Fruit fly (Drosophila melanogaster) whole organism, embryonic: ENCODE measurements around the gene CG43138.
A peak's percentile ranks its signal among the peaks of the same experiment; 100 is the strongest.

ENCODE experiments used
- Adf1 ChIP-seq: fragments of 200-800 bp; sonication (Bioruptor generic); IDR thresholded peaks from 2 replicates; pipeline ENCODE4 v1.3.6; 2022; ENCODE audit warnings: missing biosample characterization, missing genetic modification characterization
- Atf3 ChIP-seq: fragments of 200-800 bp; sonication (Bioruptor generic); optimal IDR thresholded peaks from 3 replicates; lab custom pipeline; 2016; ENCODE audit warnings: missing biosample characterization, missing genetic modification characterization
- Awh ChIP-seq: fragments of 200-800 bp; sonication (Bioruptor generic); IDR thresholded peaks from 2 replicates; pipeline ENCODE4, ENCODE4 v1.3.6; 2022; ENCODE audit warnings: missing biosample characterization, missing genetic modification characterization
- CG10147 ChIP-seq: fragments of 200-800 bp; sonication (Bioruptor generic); optimal IDR thresholded peaks from 2 replicates; lab custom pipeline; 2019; ENCODE audit warnings: missing biosample characterization, mild to moderate bottlenecking, missing genetic modification characterization, moderate library complexity
- CG10366 ChIP-seq: fragments of 200-800 bp; sonication (Bioruptor generic); IDR thresholded peaks from 2 replicates; pipeline ENCODE4 v1.3.6; 2022; ENCODE audit warnings: missing biosample characterization, missing genetic modification characterization
- CG11456 ChIP-seq: fragments of 200-800 bp; sonication (Bioruptor generic); IDR thresholded peaks from 3 replicates; pipeline ENCODE4 v1.3.6; 2022; ENCODE audit warnings: missing biosample characterization, missing genetic modification characterization
- CG12659 ChIP-seq: fragments of 200-800 bp; sonication (Bioruptor generic); optimal IDR thresholded peaks from 3 replicates; lab custom pipeline; 2017; ENCODE audit warnings: mild to moderate bottlenecking, missing biosample characterization, missing genetic modification reagents, missing genetic modification characterization
- CG14441 ChIP-seq: fragments of 200-800 bp; sonication (Bioruptor generic); IDR thresholded peaks from 2 replicates; pipeline ENCODE4 v1.3.6; 2022; ENCODE audit warnings: missing biosample characterization, missing genetic modification characterization
- CG15479 ChIP-seq: fragments of 200-800 bp; sonication (Bioruptor generic); optimal IDR thresholded peaks from 3 replicates; lab custom pipeline; 2019; ENCODE audit warnings: missing biosample characterization, mild to moderate bottlenecking, missing genetic modification characterization, moderate library complexity
- CG15696 ChIP-seq: fragments of 200-800 bp; sonication (Bioruptor generic); optimal IDR thresholded peaks from 2 replicates; lab custom pipeline; 2019; ENCODE audit warnings: missing biosample characterization, mild to moderate bottlenecking, missing genetic modification characterization, moderate library complexity
- CG17359 ChIP-seq: fragments of 200-800 bp; sonication (Bioruptor generic); optimal IDR thresholded peaks from 3 replicates; lab custom pipeline; 2018; ENCODE audit warnings: missing biosample characterization, mild to moderate bottlenecking, missing genetic modification characterization, moderate library complexity
- CG18476 ChIP-seq: fragments of 200-800 bp; sonication (Bioruptor generic); optimal IDR thresholded peaks from 2 replicates; lab custom pipeline; 2016; ENCODE audit warnings: missing biosample characterization, mild to moderate bottlenecking, missing genetic modification characterization
- CG18619 ChIP-seq: fragments of 200-800 bp; sonication (Bioruptor generic); optimal IDR thresholded peaks from 3 replicates; lab custom pipeline; 2017; ENCODE audit warnings: missing biosample characterization, mild to moderate bottlenecking, missing genetic modification characterization
- CG2875 ChIP-seq: fragments of 200-800 bp; sonication (Bioruptor generic); optimal IDR thresholded peaks from 2 replicates; lab custom pipeline; 2017; ENCODE audit warnings: missing biosample characterization, mild to moderate bottlenecking, missing genetic modification characterization, missing genetic modification reagents
- CG3163 ChIP-seq: fragments of 200-800 bp; sonication (Bioruptor generic); optimal IDR thresholded peaks from 3 replicates; lab custom pipeline; 2016; ENCODE audit warnings: missing biosample characterization, missing genetic modification characterization
- CG32767 ChIP-seq: fragments of 200-800 bp; sonication (Bioruptor generic); IDR thresholded peaks from 2 replicates; pipeline ENCODE4 v1.3.6; 2022; ENCODE audit warnings: missing biosample characterization, missing genetic modification characterization
- CG34224 ChIP-seq: fragments of 200-800 bp; sonication (Bioruptor generic); IDR thresholded peaks from 3 replicates; pipeline ENCODE4 v1.3.6; 2022; ENCODE audit warnings: missing biosample characterization, missing genetic modification characterization; ENCODE audit not compliant: partially characterized antibody
- CG6272 ChIP-seq: fragments of 200-800 bp; sonication (Bioruptor generic); IDR thresholded peaks from 2 replicates; pipeline ENCODE4 v1.3.6; 2022; ENCODE audit warnings: missing biosample characterization, missing genetic modification characterization
- CG7556 ChIP-seq: fragments of 200-800 bp; sonication (Bioruptor generic); optimal IDR thresholded peaks from 2 replicates; lab custom pipeline; 2017; ENCODE audit warnings: missing biosample characterization, mild to moderate bottlenecking, missing genetic modification characterization
- CG8388 ChIP-seq: fragments of 200-800 bp; sonication (Bioruptor generic); optimal IDR thresholded peaks from 2 replicates; lab custom pipeline; 2019; ENCODE audit warnings: missing biosample characterization, mild to moderate bottlenecking, missing genetic modification characterization, moderate library complexity
- CG9727 ChIP-seq: fragments of 200-800 bp; sonication (Bioruptor generic); optimal IDR thresholded peaks from 3 replicates; lab custom pipeline; 2017; ENCODE audit warnings: missing biosample characterization, mild to moderate bottlenecking, missing genetic modification characterization
- CoRest ChIP-seq: fragments of 200-800 bp; sonication (Bioruptor generic); optimal IDR thresholded peaks from 3 replicates; lab custom pipeline; 2018; ENCODE audit warnings: missing biosample characterization, mild to moderate bottlenecking, missing genetic modification characterization, moderate library complexity
- HLH4C ChIP-seq: fragments of 200-800 bp; sonication (Bioruptor generic); IDR thresholded peaks from 3 replicates; pipeline ENCODE4 v1.3.6; 2022; ENCODE audit warnings: missing biosample characterization, missing genetic modification characterization; ENCODE audit not compliant: partially characterized antibody
- Hmr ChIP-seq: fragments of 200-800 bp; sonication (Bioruptor generic); optimal IDR thresholded peaks from 3 replicates; lab custom pipeline; 2017; ENCODE audit warnings: mild to moderate bottlenecking, missing biosample characterization, missing genetic modification reagents, missing genetic modification characterization
- Hr78 ChIP-seq, 2 experiments: fragments of 200-800 bp in 1 of 2; fragments of >200 bp in 1 of 2; sonication (Bioruptor generic) in 1 of 2; optimal IDR thresholded peaks; 2 replicates each; lab custom pipeline; 2017 to 2019; ENCODE audit warnings: missing biosample characterization in 2 of 2, missing genetic modification characterization in 2 of 2, mild to moderate bottlenecking in 1 of 2, moderate library complexity in 1 of 2
- Hsf ChIP-seq: fragments of 200-800 bp; sonication (Bioruptor generic); optimal IDR thresholded peaks from 3 replicates; lab custom pipeline; 2016; ENCODE audit warnings: missing biosample characterization, missing genetic modification characterization
- Meics ChIP-seq: fragments of 200-800 bp; sonication (Bioruptor generic); optimal IDR thresholded peaks from 2 replicates; lab custom pipeline; 2017; ENCODE audit warnings: missing biosample characterization, mild to moderate bottlenecking, missing genetic modification characterization
- Oli ChIP-seq: fragments of 200-800 bp; sonication (Bioruptor generic); optimal IDR thresholded peaks from 2 replicates; lab custom pipeline; 2018; ENCODE audit warnings: missing biosample characterization, mild to moderate bottlenecking, missing genetic modification characterization, moderate library complexity
- Rx ChIP-seq: fragments of 200-800 bp; sonication (Bioruptor generic); IDR thresholded peaks from 2 replicates; pipeline ENCODE4 v1.3.6; 2022; ENCODE audit warnings: missing biosample characterization, missing genetic modification characterization
- Sin3A ChIP-seq: fragments of >200 bp; optimal IDR thresholded peaks from 2 replicates; lab custom pipeline; 2018
- YL-1 ChIP-seq: fragments of 200-800 bp; sonication (Bioruptor generic); optimal IDR thresholded peaks from 3 replicates; lab custom pipeline; 2017; ENCODE audit warnings: missing biosample characterization, mild to moderate bottlenecking, missing genetic modification characterization
- bsh ChIP-seq, 2 experiments: fragments of 200-800 bp; sonication (Bioruptor generic); optimal IDR thresholded peaks; 2 replicates each; lab custom pipeline; 2017 to 2018; ENCODE audit warnings: mild to moderate bottlenecking in 2 of 2, missing biosample characterization in 2 of 2, missing genetic modification characterization in 2 of 2, moderate library complexity in 1 of 2
- caup ChIP-seq: fragments of 200-800 bp; sonication (Bioruptor generic); optimal IDR thresholded peaks from 3 replicates; lab custom pipeline; 2017; ENCODE audit warnings: missing biosample characterization, mild to moderate bottlenecking, missing genetic modification characterization, moderate library complexity; ENCODE audit not compliant: severe bottlenecking
- cwo ChIP-seq: fragments of 200-800 bp; sonication (Bioruptor generic); optimal IDR thresholded peaks from 3 replicates; lab custom pipeline; 2017; ENCODE audit warnings: missing biosample characterization, missing genetic modification characterization, mild to moderate bottlenecking, moderate library complexity, missing genetic modification reagents
- disco-r ChIP-seq: fragments of 200-800 bp; sonication (Bioruptor generic); optimal IDR thresholded peaks from 2 replicates; lab custom pipeline; 2016; ENCODE audit warnings: missing biosample characterization, missing genetic modification characterization
- dmrt11E ChIP-seq: fragments of 200-800 bp; sonication (Bioruptor generic); optimal IDR thresholded peaks from 3 replicates; lab custom pipeline; 2018; ENCODE audit warnings: missing biosample characterization, mild to moderate bottlenecking, missing genetic modification characterization, moderate library complexity
- emc ChIP-seq: fragments of 200-800 bp; sonication (Bioruptor generic); optimal IDR thresholded peaks from 2 replicates; lab custom pipeline; 2016; ENCODE audit warnings: missing biosample characterization, missing genetic modification characterization
- gro ChIP-seq: fragments of 200-800 bp; sonication (Bioruptor generic); optimal IDR thresholded peaks from 2 replicates; lab custom pipeline; 2016; ENCODE audit warnings: missing biosample characterization, missing genetic modification characterization
- jigr1 ChIP-seq: fragments of 200-800 bp; sonication (Bioruptor generic); IDR thresholded peaks from 3 replicates; pipeline ENCODE4 v1.3.6; 2022; ENCODE audit warnings: missing biosample characterization, missing genetic modification characterization
- jing ChIP-seq: fragments of 200-800 bp; sonication (Bioruptor generic); optimal IDR thresholded peaks from 2 replicates; lab custom pipeline; 2018; ENCODE audit warnings: missing biosample characterization, mild to moderate bottlenecking, missing genetic modification characterization
- lab ChIP-seq: fragments of 200-800 bp; sonication (Bioruptor generic); optimal IDR thresholded peaks from 3 replicates; lab custom pipeline; 2017; ENCODE audit warnings: missing biosample characterization, missing genetic modification characterization, mild to moderate bottlenecking, moderate library complexity, missing genetic modification reagents
- mirr ChIP-seq: fragments of 200-800 bp; sonication (Bioruptor generic); optimal IDR thresholded peaks from 3 replicates; lab custom pipeline; 2018; ENCODE audit warnings: missing biosample characterization, mild to moderate bottlenecking, missing genetic modification characterization
- nmo ChIP-seq: fragments of 200-800 bp; sonication (Bioruptor generic); optimal IDR thresholded peaks from 2 replicates; lab custom pipeline; 2018; ENCODE audit warnings: missing biosample characterization, mild to moderate bottlenecking, missing genetic modification characterization, moderate library complexity
- prd ChIP-seq, 3 experiments: fragments of >200 bp in 2 of 3; fragments of 200-800 bp in 1 of 3; sonication (Bioruptor generic) in 1 of 3; optimal IDR thresholded peaks in 2 of 3; IDR thresholded peaks in 1 of 3; 2 replicates in 2 of 3; 3 replicates in 1 of 3; pipeline versions ENCODE4 v1.3.6 to Lab custom; 2017 to 2022; ENCODE audit warnings: missing biosample characterization in 1 of 3, missing genetic modification characterization in 1 of 3
- tll ChIP-seq, 2 experiments: fragments of 200-800 bp in 1 of 2; fragments of >200 bp in 1 of 2; sonication (Bioruptor generic) in 1 of 2; optimal IDR thresholded peaks; 2 replicates each; lab custom pipeline; 2017 to 2019; ENCODE audit warnings: missing biosample characterization in 2 of 2, missing genetic modification characterization in 2 of 2, mild to moderate bottlenecking in 1 of 2, moderate library complexity in 1 of 2
- unpg ChIP-seq: fragments of 200-800 bp; sonication (Bioruptor generic); optimal IDR thresholded peaks from 3 replicates; lab custom pipeline; 2018; ENCODE audit warnings: missing biosample characterization, mild to moderate bottlenecking, missing genetic modification characterization, moderate library complexity
- wdn ChIP-seq: fragments of 200-800 bp; sonication (Bioruptor generic); IDR thresholded peaks from 2 replicates; pipeline ENCODE4 v1.3.6; 2022; ENCODE audit warnings: missing biosample characterization, missing genetic modification characterization
- z ChIP-seq: fragments of 200-800 bp; sonication (Bioruptor generic); IDR thresholded peaks from 3 replicates; pipeline ENCODE4 v1.3.6; 2022; ENCODE audit warnings: missing biosample characterization, missing genetic modification characterization
- zf30C ChIP-seq: fragments of 200-800 bp; sonication (Bioruptor generic); optimal IDR thresholded peaks from 3 replicates; lab custom pipeline; 2018; ENCODE audit warnings: missing biosample characterization, mild to moderate bottlenecking, missing genetic modification characterization

The CG43138 gene

DNA sequence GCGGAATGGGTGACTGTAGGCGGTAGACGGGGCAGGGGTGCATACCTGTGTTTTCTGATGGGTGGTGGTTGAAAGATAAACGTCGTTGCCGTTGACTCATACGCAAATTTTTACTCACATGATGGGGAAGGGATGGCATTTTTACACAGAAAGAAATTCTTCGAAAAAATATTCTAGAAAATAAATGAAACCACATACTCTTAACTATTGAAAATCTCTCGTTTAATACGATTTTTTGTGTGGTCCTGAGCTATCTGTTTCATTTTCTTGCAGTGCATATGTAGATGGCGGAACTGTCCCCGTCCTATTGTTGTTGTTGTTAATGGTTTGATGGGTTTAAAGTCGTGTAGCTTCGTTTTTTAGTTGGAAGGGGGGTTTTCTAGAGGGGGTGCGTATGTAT, 8.3 kb upstream of the CG43138 start (continued):
- TF ChIP-seq CoRest = no peak
- TF ChIP-seq dmrt11E (tag; lab: Kevin White, UChicago) = no peak
- TF ChIP-seq Hmr (GFP tag; lab: Kevin White, UChicago) = peak; percentile 30
- peak; percentile 59 for TF ChIP-seq CG14441 (GFP tag; lab: Robert Waterston, UW)
- no peak for TF ChIP-seq mirr (GFP tag; lab: Kevin White, UChicago)
- TF ChIP-seq Atf3 = no peak
- TF ChIP-seq CG10366 (GFP tag; lab: Robert Waterston, UW) = peak; percentile 25; the same call in 1 of the 2 replicates
- TF ChIP-seq CG8388 (GFP tag; lab: Kevin White, UChicago) = peak; percentile 9
- TF ChIP-seq CG6272 (GFP tag; lab: Robert Waterston, UW) = no peak
- TF ChIP-seq Sin3A (lab: Kevin White, UChicago) = no peak
- no peak for TF ChIP-seq prd (optimal IDR thresholded peaks at IDR 0.05; lab: Kevin White, UChicago)
- peak; percentile 49; the same call in 1 of the 3 replicates for TF ChIP-seq prd (GFP tag; IDR thresholded peaks at IDR 0.05; lab: Robert Waterston, UW)
- TF ChIP-seq Hr78 (GFP tag; optimal IDR thresholded peaks at IDR 0.05; lab: Kevin White, UChicago) = no peak
- no peak for TF ChIP-seq CG12659
- TF ChIP-seq caup (GFP tag; lab: Kevin White, UChicago) = peak; percentile 12
- no peak for TF ChIP-seq YL-1 (GFP tag; lab: Kevin White, UChicago)
- no peak for TF ChIP-seq CG15696 (tag; lab: Kevin White, UChicago)
- TF ChIP-seq z = no peak
- 0 out of 2 replicates have a peak, but pooled peaks have one; percentile 13 for TF ChIP-seq CG32767 (GFP tag; lab: Robert Waterston, UW)
- no peak for TF ChIP-seq Adf1 (GFP tag; lab: Robert Waterston, UW)
- no peak for TF ChIP-seq tll (GFP tag; optimal IDR thresholded peaks at IDR 0.05; lab: Kevin White, UChicago)
- TF ChIP-seq CG15479 (GFP tag; lab: Kevin White, UChicago) = no peak
- TF ChIP-seq zf30C = peak; percentile 14
- TF ChIP-seq cwo = peak; percentile 16
- no peak for TF ChIP-seq Hsf
- TF ChIP-seq emc (GFP tag; lab: Kevin White, UChicago) = no peak
- TF ChIP-seq CG17359 (tag; lab: Kevin White, UChicago) = peak; percentile 34
- peak; percentile 11 for TF ChIP-seq unpg (GFP tag; lab: Kevin White, UChicago)
- TF ChIP-seq lab = peak; percentile 57
- peak; percentile 50; the same call in 1 of the 3 replicates for TF ChIP-seq CG11456 (GFP tag; lab: Robert Waterston, UW)
- TF ChIP-seq CG18619 = no peak
- TF ChIP-seq nmo (GFP tag; lab: Kevin White, UChicago) = peak; percentile 16
- peak; percentile 38; the same call in 1 of the 2 replicates for TF ChIP-seq Awh
- TF ChIP-seq CG9727 (GFP tag; lab: Kevin White, UChicago) = no peak
- no peak for TF ChIP-seq CG10147 (GFP tag; lab: Kevin White, UChicago)
- no peak for TF ChIP-seq CG18476
- TF ChIP-seq CG7556 (GFP tag; lab: Kevin White, UChicago) = peak; percentile 12
- TF ChIP-seq bsh (GFP tag; optimal IDR thresholded peaks at IDR 0.05; lab: Kevin White, UChicago) = peak in 1 of 2 experiments; percentile 37
- TF ChIP-seq wdn (GFP tag; lab: Robert Waterston, UW) = no peak
- TF ChIP-seq CG34224 (GFP tag; lab: Robert Waterston, UW) = no peak
- TF ChIP-seq Oli (tag; lab: Kevin White, UChicago) = peak; percentile 21
- no peak for TF ChIP-seq gro (GFP tag; lab: Kevin White, UChicago)
- TF ChIP-seq CG2875 (GFP tag; lab: Kevin White, UChicago) = no peak
- TF ChIP-seq jing = no peak
- no peak for TF ChIP-seq jigr1 (GFP tag; lab: Robert Waterston, UW)
- TF ChIP-seq Rx (GFP tag; lab: Robert Waterston, UW) = no peak
- no peak for TF ChIP-seq HLH4C (GFP tag; lab: Robert Waterston, UW)
- no peak for TF ChIP-seq CG3163 (GFP tag; lab: Kevin White, UChicago)
- no peak for TF ChIP-seq disco-r
- TF ChIP-seq Meics = peak; percentile 25
